In genomic region chrII:3954838-3955237, ce11 we compare ENCODE assay signal across 5 worm cellular contexts.
TF ChIP-seq lines count a peak whose summit lies in the region.

No protein-coding gene starts in this region.

TF ChIP-seq in whole organism, L1 larva, 84 proteins besides CTCF, POLR2A, EP300 and RAD21:
- no peak for TF ChIP-seq dpl-1 (GFP tag; optimal IDR thresholded peaks at IDR 0.05; lab: Kevin White, UChicago)
- TF ChIP-seq blmp-1 (tag; optimal IDR thresholded peaks at IDR 0.05; lab: Kevin White, UChicago): peak; percentile 4
- TF ChIP-seq ceh-8 (GFP tag; optimal IDR thresholded peaks at IDR 0.05; lab: Kevin White, UChicago): no peak
- peak; percentile 9 for TF ChIP-seq fkh-8 (tag; optimal IDR thresholded peaks at IDR 0.05; lab: Kevin White, UChicago)
- TF ChIP-seq elt-2 (tag; optimal IDR thresholded peaks at IDR 0.05; lab: Kevin White, UChicago): peak; percentile 27
- no peak for TF ChIP-seq pag-3 (tag; optimal IDR thresholded peaks at IDR 0.05; lab: Kevin White, UChicago; ENCODE audit: borderline replicate concordance, insufficient read depth)
- no peak for TF ChIP-seq efl-1 (optimal IDR thresholded peaks at IDR 0.05; lab: Kevin White, UChicago)
- TF ChIP-seq efl-1 (GFP tag; optimal IDR thresholded peaks at IDR 0.05 in 1 of 2; lab: Kevin White, UChicago): peak in 1 of 2 experiments; percentile 68
- TF ChIP-seq nhr-77 (tag; optimal IDR thresholded peaks at IDR 0.05; lab: Kevin White, UChicago): no peak
- TF ChIP-seq lin-14 (GFP tag; optimal IDR thresholded peaks at IDR 0.05; lab: Kevin White, UChicago): peak; percentile 44
- TF ChIP-seq F16B12.6 (tag; optimal IDR thresholded peaks at IDR 0.05; lab: Kevin White, UChicago): no peak
TF ChIP-seq in whole organism, L1 larva: peak in this region for 5.

TF ChIP-seq in whole organism, L2 larva, 48 proteins besides CTCF, POLR2A, EP300 and RAD21:
- no peak for TF ChIP-seq gmeb-1 (tag; optimal IDR thresholded peaks at IDR 0.05; lab: Kevin White, UChicago)
- TF ChIP-seq C34F6.9 (tag; optimal IDR thresholded peaks at IDR 0.05; lab: Kevin White, UChicago): peak; percentile 41
- TF ChIP-seq unc-55 (GFP tag; optimal IDR thresholded peaks at IDR 0.05; lab: Kevin White, UChicago): peak; percentile 19

TF ChIP-seq in whole organism, L3 larva, 47 proteins besides CTCF, POLR2A, EP300 and RAD21:
- TF ChIP-seq elt-2 (tag; optimal IDR thresholded peaks at IDR 0.05; lab: Kevin White, UChicago) (no peak), nhr-67 (tag; optimal IDR thresholded peaks at IDR 0.05; lab: Kevin White, UChicago) (no peak), eor-1 (tag; optimal IDR thresholded peaks at IDR 0.05; lab: Kevin White, UChicago) (no peak), ztf-4 (tag; optimal IDR thresholded peaks at IDR 0.05; lab: Kevin White, UChicago) (no peak), zag-1 (tag; optimal IDR thresholded peaks at IDR 0.05; lab: Kevin White, UChicago) (no peak), hmg-11 (tag; optimal IDR thresholded peaks at IDR 0.05; lab: Kevin White, UChicago) (no peak), ceh-28 (tag; optimal IDR thresholded peaks at IDR 0.05; lab: Kevin White, UChicago) (no peak), elt-1 (tag; optimal IDR thresholded peaks at IDR 0.05; lab: Kevin White, UChicago) (peak; percentile 65)

TF ChIP-seq in whole organism, L4 larva, 104 proteins besides CTCF, POLR2A, EP300 and RAD21:
- peak; percentile 31 for TF ChIP-seq dve-1 (tag; optimal IDR thresholded peaks at IDR 0.05; lab: Kevin White, UChicago; ENCODE audit: insufficient read depth)
- TF ChIP-seq pha-4 (GFP tag; IDR thresholded peaks at IDR 0.05; lab: Robert Waterston, UW): no peak
- no peak for TF ChIP-seq pha-4 (tag; optimal IDR thresholded peaks at IDR 0.05; lab: Kevin White, UChicago)
- no peak for TF ChIP-seq dmd-9 (GFP tag; IDR thresholded peaks at IDR 0.05; lab: Robert Waterston, UW)
- TF ChIP-seq nhr-28 (tag; optimal IDR thresholded peaks at IDR 0.05; lab: Kevin White, UChicago): peak; percentile 12
- no peak for TF ChIP-seq saeg-2 (GFP tag; IDR thresholded peaks at IDR 0.05; lab: Robert Waterston, UW)
- no peak for TF ChIP-seq lin-38 (GFP tag; IDR thresholded peaks at IDR 0.05; lab: Robert Waterston, UW)
- TF ChIP-seq ZK337.2 (GFP tag; IDR thresholded peaks at IDR 0.05; lab: Robert Waterston, UW): no peak
- peak; percentile 70 for TF ChIP-seq aha-1 (tag; lab: Kevin White, UChicago)
- TF ChIP-seq R02D3.7 (tag; optimal IDR thresholded peaks at IDR 0.05; lab: Kevin White, UChicago): no peak
- TF ChIP-seq snpc-1.2 (GFP tag; IDR thresholded peaks at IDR 0.05; lab: Robert Waterston, UW): no peak
- TF ChIP-seq daf-8 (GFP tag; IDR thresholded peaks at IDR 0.05; lab: Robert Waterston, UW): no peak
- TF ChIP-seq sdz-12 (GFP tag; optimal IDR thresholded peaks at IDR 0.05; lab: Kevin White, UChicago): no peak
- peak; percentile 8 for TF ChIP-seq hlh-30 (tag; optimal IDR thresholded peaks at IDR 0.05; lab: Kevin White, UChicago; ENCODE audit: insufficient read depth)
- no peak for TF ChIP-seq ctbp-1 (GFP tag; IDR thresholded peaks at IDR 0.05; lab: Robert Waterston, UW)
- peak in 1 of 2 experiments; percentile 31 for TF ChIP-seq lsy-2 (tag; optimal IDR thresholded peaks at IDR 0.05; lab: Kevin White, UChicago)
- TF ChIP-seq daf-12 (tag; optimal IDR thresholded peaks at IDR 0.05; lab: Kevin White, UChicago): no peak
- peak; percentile 15 for TF ChIP-seq mep-1 (tag; optimal IDR thresholded peaks at IDR 0.05; lab: Kevin White, UChicago)

TF ChIP-seq in whole organism, young adult, 124 proteins besides CTCF, POLR2A, EP300 and RAD21:
- no peak for TF ChIP-seq gei-17 (GFP tag; optimal IDR thresholded peaks at IDR 0.05; lab: Kevin White, UChicago)
- no peak for TF ChIP-seq cebp-1 (GFP tag; IDR thresholded peaks at IDR 0.05; lab: Robert Waterston, UW)
- TF ChIP-seq cebp-1 (tag; optimal IDR thresholded peaks at IDR 0.05; lab: Kevin White, UChicago): peak; percentile 4
